Worm (Caenorhabditis elegans): ENCODE data around the gene F54F7.10.

ce11 chrX:11821159-11821720 lies 42.2 kb upstream of the F54F7.10 start:
- no peak for TF ChIP-seq lin-39 (tag; optimal IDR thresholded peaks at IDR 0.05)
- no peak for TF ChIP-seq dmd-9 (GFP tag; IDR thresholded peaks at IDR 0.05)
- TF ChIP-seq arid-1 (GFP tag; conservative IDR thresholded peaks at IDR 0.05), result no peak
- TF ChIP-seq egl-27 (tag; optimal IDR thresholded peaks at IDR 0.05), result no peak
- TF ChIP-seq ztf-11 (tag; optimal IDR thresholded peaks at IDR 0.05), result no peak
- no peak for TF ChIP-seq rbr-2 (tag; optimal IDR thresholded peaks at IDR 0.05)
- no peak for TF ChIP-seq nhr-42 (GFP tag; IDR thresholded peaks at IDR 0.05)
- TF ChIP-seq lsy-2 (tag; optimal IDR thresholded peaks at IDR 0.05), result no peak
- no peak for TF ChIP-seq nhr-102 (tag; optimal IDR thresholded peaks at IDR 0.05)
- TF ChIP-seq nhr-237 (tag; optimal IDR thresholded peaks at IDR 0.05), result no peak
- no peak for TF ChIP-seq T20F7.1 (GFP tag; optimal IDR thresholded peaks at IDR 0.05)
- no peak for TF ChIP-seq snpc-4 (tag; optimal IDR thresholded peaks at IDR 0.05)
- no peak for TF ChIP-seq lir-3 (tag; optimal IDR thresholded peaks at IDR 0.05)
